Worm (Caenorhabditis elegans): ENCODE data around the gene mog-3.

DNA sequence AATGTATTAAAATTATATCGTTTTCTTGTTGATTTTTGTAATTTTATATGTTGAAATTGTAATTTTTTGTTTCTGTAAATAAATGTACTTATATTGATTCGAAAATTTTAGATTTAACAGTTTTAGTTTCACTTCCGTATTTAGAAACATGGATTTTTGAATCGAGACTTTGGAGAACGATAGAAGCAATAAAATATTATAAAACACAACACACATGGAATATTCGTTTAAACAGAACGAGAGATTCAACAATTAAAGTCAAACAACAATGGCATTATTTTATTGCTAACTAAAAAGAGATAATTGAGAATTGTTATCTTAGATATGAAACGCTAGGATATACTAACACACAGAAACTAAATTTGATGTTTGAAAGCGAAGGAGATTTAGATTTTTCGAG, 39.9 kb upstream of the mog-3 start:
- no peak for TF ChIP-seq nhr-11 (tag; optimal IDR thresholded peaks at IDR 0.05)
- no peak for TF ChIP-seq ama-1 (optimal IDR thresholded peaks at IDR 0.05)
- no peak for TF ChIP-seq ceh-24 (tag; optimal IDR thresholded peaks at IDR 0.05)
- no peak for TF ChIP-seq hlh-15 (tag; optimal IDR thresholded peaks at IDR 0.05)
- TF ChIP-seq ref-2 (tag; optimal IDR thresholded peaks at IDR 0.05): no peak
- no peak for TF ChIP-seq pax-1 (tag; optimal IDR thresholded peaks at IDR 0.05)
